Worm (Caenorhabditis elegans) whole organism, mixed stage, embryonic: ENCODE results near the gene F55C9.11.

Experiments used
- M03D4.4 ChIP-seq: sonication (generic microtip); optimal IDR thresholded peaks from 2 replicates; lab custom pipeline; 2017; ENCODE audit warnings: mild to moderate bottlenecking, missing genetic modification characterization, missing compliant biosample characterization
- bed-3 ChIP-seq: fragments of 200-800 bp; sonication (Bioruptor generic); optimal IDR thresholded peaks from 3 replicates; lab custom pipeline; 2018; ENCODE audit warnings: mild to moderate bottlenecking, missing genetic modification characterization, moderate library complexity, missing compliant biosample characterization
- blmp-1 ChIP-seq: fragments of 150-350 bp; optimal IDR thresholded peaks from 2 replicates; lab custom pipeline; 2014; ENCODE audit warnings: missing biosample characterization, missing genetic modification characterization
- ceh-39 ChIP-seq: fragments of 150-350 bp; optimal IDR thresholded peaks from 2 replicates; lab custom pipeline; 2014; ENCODE audit warnings: missing biosample characterization, missing genetic modification characterization
- ceh-43 ChIP-seq: fragments of 200-800 bp; sonication (Bioruptor generic); optimal IDR thresholded peaks from 2 replicates; lab custom pipeline; 2018; ENCODE audit warnings: mild to moderate bottlenecking, missing genetic modification characterization, moderate library complexity, missing compliant biosample characterization
- ceh-83 ChIP-seq: fragments of 200-800 bp; sonication (Bioruptor generic); optimal IDR thresholded peaks from 2 replicates; lab custom pipeline; 2018; ENCODE audit warnings: mild to moderate bottlenecking, missing genetic modification characterization, missing compliant biosample characterization
- ces-1 ChIP-seq: fragments of 150-350 bp; optimal IDR thresholded peaks from 2 replicates; lab custom pipeline; 2014; ENCODE audit warnings: missing biosample characterization, missing genetic modification reagents, missing genetic modification characterization
- cnd-1 ChIP-seq: fragments of 200-800 bp; sonication (Bioruptor generic); optimal IDR thresholded peaks from 2 replicates; lab custom pipeline; 2018; ENCODE audit warnings: mild to moderate bottlenecking, missing genetic modification characterization, missing compliant biosample characterization
- drap-1 ChIP-seq: fragments of 200-800 bp; sonication (Bioruptor generic); optimal IDR thresholded peaks from 3 replicates; lab custom pipeline; 2018; ENCODE audit warnings: mild to moderate bottlenecking, missing genetic modification characterization, missing compliant biosample characterization
- elt-1 ChIP-seq: sonication (generic microtip); optimal IDR thresholded peaks from 2 replicates; lab custom pipeline; 2017; ENCODE audit warnings: missing genetic modification characterization, mild to moderate bottlenecking, missing compliant biosample characterization, antibody characterized with exemption, moderate library complexity, borderline replicate concordance; ENCODE audit not compliant: insufficient read depth
- elt-3 ChIP-seq: fragments of 150-350 bp; optimal IDR thresholded peaks from 2 replicates; lab custom pipeline; 2014; ENCODE audit warnings: missing biosample characterization, missing genetic modification characterization
- flh-1 ChIP-seq: fragments of 200-800 bp; sonication (Bioruptor generic); optimal IDR thresholded peaks from 2 replicates; lab custom pipeline; 2018; ENCODE audit warnings: mild to moderate bottlenecking, missing genetic modification characterization, moderate library complexity, missing compliant biosample characterization
- hlh-1 ChIP-seq: fragments of 150-350 bp; optimal IDR thresholded peaks from 2 replicates; lab custom pipeline; 2014; ENCODE audit warnings: missing biosample characterization, missing genetic modification reagents, missing genetic modification characterization
- lin-13 ChIP-seq: fragments of 150-350 bp; optimal IDR thresholded peaks from 2 replicates; lab custom pipeline; 2014; ENCODE audit warnings: missing biosample characterization, missing genetic modification characterization
- lin-32 ChIP-seq: fragments of 200-800 bp; sonication (Bioruptor generic); optimal IDR thresholded peaks from 2 replicates; lab custom pipeline; 2018; ENCODE audit warnings: mild to moderate bottlenecking, missing genetic modification characterization, missing compliant biosample characterization
- lsy-2 ChIP-seq: fragments of 150-350 bp; optimal IDR thresholded peaks from 2 replicates; lab custom pipeline; 2014; ENCODE audit warnings: missing biosample characterization, missing genetic modification characterization
- mab-5 ChIP-seq: fragments of 150-350 bp; optimal IDR thresholded peaks from 2 replicates; lab custom pipeline; 2014; ENCODE audit warnings: missing biosample characterization, missing genetic modification characterization
- mls-2 ChIP-seq: sonication (generic microtip); optimal IDR thresholded peaks from 2 replicates; lab custom pipeline; 2016; ENCODE audit warnings: mild to moderate bottlenecking, missing genetic modification characterization, moderate library complexity, missing compliant biosample characterization
- nhr-12 ChIP-seq: fragments of 150-350 bp; optimal IDR thresholded peaks from 2 replicates; lab custom pipeline; 2014; ENCODE audit warnings: missing biosample characterization, missing genetic modification characterization
- nhr-2 ChIP-seq: fragments of 150-350 bp; optimal IDR thresholded peaks from 2 replicates; lab custom pipeline; 2014; ENCODE audit warnings: missing biosample characterization, missing genetic modification characterization
- nhr-237 ChIP-seq: fragments of 150-350 bp; optimal IDR thresholded peaks from 2 replicates; lab custom pipeline; 2014; ENCODE audit warnings: missing biosample characterization, missing genetic modification characterization
- nhr-28 ChIP-seq: fragments of 150-350 bp; optimal IDR thresholded peaks from 2 replicates; lab custom pipeline; 2014; ENCODE audit warnings: missing biosample characterization, missing genetic modification characterization
- nhr-76 ChIP-seq: sonication (generic microtip); optimal IDR thresholded peaks from 2 replicates; lab custom pipeline; 2017; ENCODE audit warnings: missing biosample characterization, missing genetic modification characterization
- pha-4 ChIP-seq: fragments of 150-350 bp; optimal IDR thresholded peaks from 2 replicates; lab custom pipeline; 2018; ENCODE audit warnings: missing biosample characterization, missing genetic modification reagents, missing genetic modification characterization
- sem-2 ChIP-seq: fragments of 200-800 bp; sonication (Bioruptor generic); optimal IDR thresholded peaks from 2 replicates; lab custom pipeline; 2018; ENCODE audit warnings: mild to moderate bottlenecking, missing genetic modification characterization, missing compliant biosample characterization
- sptf-1 ChIP-seq: sonication (generic microtip); optimal IDR thresholded peaks from 2 replicates; lab custom pipeline; 2017; ENCODE audit warnings: mild to moderate bottlenecking, missing genetic modification characterization, moderate library complexity, missing compliant biosample characterization
- tbx-8 ChIP-seq: fragments of 200-800 bp; sonication (Bioruptor generic); optimal IDR thresholded peaks from 2 replicates; lab custom pipeline; 2018; ENCODE audit warnings: mild to moderate bottlenecking, missing genetic modification characterization, moderate library complexity, missing compliant biosample characterization
- unc-120 ChIP-seq: sonication (generic microtip); optimal IDR thresholded peaks from 2 replicates; lab custom pipeline; 2017; ENCODE audit warnings: missing genetic modification characterization, missing compliant biosample characterization; ENCODE audit not compliant: poor library complexity, severe bottlenecking
- unc-39 ChIP-seq: fragments of 150-350 bp; optimal IDR thresholded peaks from 2 replicates; lab custom pipeline; 2014; ENCODE audit warnings: missing biosample characterization, missing genetic modification characterization
- unc-62 ChIP-seq: fragments of 150-350 bp; optimal IDR thresholded peaks from 2 replicates; lab custom pipeline; 2014; ENCODE audit warnings: missing biosample characterization, missing genetic modification reagents, missing genetic modification characterization
- zip-8 ChIP-seq: fragments of 150-350 bp; optimal IDR thresholded peaks from 2 replicates; lab custom pipeline; 2014; ENCODE audit warnings: missing biosample characterization, missing genetic modification characterization
- ztf-11 ChIP-seq: fragments of 150-350 bp; optimal IDR thresholded peaks from 2 replicates; lab custom pipeline; 2014; ENCODE audit warnings: missing biosample characterization, missing genetic modification characterization

The F55C9.11 gene

ce11 chrV:19285921-19286320 is 23.6 kb downstream of the F55C9.11 start:
- TF ChIP-seq lsy-2 (tag; lab: Kevin White, UChicago) (no peak), nhr-28 (tag; lab: Kevin White, UChicago) (no peak), nhr-2 (peak; percentile 1), unc-120 (no peak), elt-1 (tag; lab: Kevin White, UChicago) (peak; percentile 91), zip-8 (tag; lab: Kevin White, UChicago) (no peak), bed-3 (GFP tag; lab: Kevin White, UChicago) (no peak), ces-1 (GFP tag; lab: Kevin White, UChicago) (no peak), unc-62 (GFP tag; lab: Kevin White, UChicago) (no peak)

- TF ChIP-seq nhr-28 (tag; lab: Kevin White, UChicago) (no peak), drap-1 (GFP tag; lab: Kevin White, UChicago) (no peak), blmp-1 (no peak)
These were observed 27.2 kb downstream of the F55C9.11 start, which contains the start of gene fbxb-117 for ce11 chrV:19282314-19282713. Gene fbxb-117, plus strand, starts transcription at chrV:19282614.

ce11 chrV:19279888-19280287 is 29.6 kb downstream of the F55C9.11 start, which contains the start of gene F21D9.8:
Gene F21D9.8, minus strand, starts transcription at chrV:19279988.
- no peak for TF ChIP-seq lin-32 (GFP tag; lab: Kevin White, UChicago)
- no peak for TF ChIP-seq lsy-2 (tag; lab: Kevin White, UChicago)
- no peak for TF ChIP-seq ceh-83
- no peak for TF ChIP-seq sem-2
- TF ChIP-seq drap-1 (GFP tag; lab: Kevin White, UChicago), result no peak
- no peak for TF ChIP-seq ceh-39 (tag; lab: Kevin White, UChicago)
- TF ChIP-seq mab-5 (tag; lab: Kevin White, UChicago), result no peak
- no peak for TF ChIP-seq hlh-1 (tag; lab: Kevin White, UChicago)
- no peak for TF ChIP-seq pha-4
- TF ChIP-seq unc-120, result no peak
- TF ChIP-seq M03D4.4 (tag; lab: Kevin White, UChicago), result no peak
- TF ChIP-seq nhr-76 (tag; lab: Kevin White, UChicago), result no peak
- no peak for TF ChIP-seq sptf-1 (tag; lab: Kevin White, UChicago)
- TF ChIP-seq nhr-12, result no peak
- TF ChIP-seq lin-13 (tag; lab: Kevin White, UChicago), result no peak
- no peak for TF ChIP-seq unc-39 (tag; lab: Kevin White, UChicago)
- no peak for TF ChIP-seq ztf-11 (tag; lab: Kevin White, UChicago)
- TF ChIP-seq flh-1 (GFP tag; lab: Kevin White, UChicago), result no peak
- no peak for TF ChIP-seq elt-3 (tag; lab: Kevin White, UChicago)
- no peak for TF ChIP-seq nhr-28 (tag; lab: Kevin White, UChicago)

- TF ChIP-seq tbx-8 (no peak), pha-4 (no peak), sem-2 (no peak), ceh-83 (no peak), blmp-1 (no peak), drap-1 (GFP tag; lab: Kevin White, UChicago) (no peak), cnd-1 (tag; lab: Kevin White, UChicago) (no peak), ceh-39 (tag; lab: Kevin White, UChicago) (no peak), mab-5 (tag; lab: Kevin White, UChicago) (no peak), elt-1 (tag; lab: Kevin White, UChicago) (no peak)
These were observed 31.0 kb downstream of the F55C9.11 start for ce11 chrV:19278488-19278887.

ce11 chrV:19276354-19276753 is 33.1 kb downstream of the F55C9.11 start:
- TF ChIP-seq ces-1 (GFP tag; lab: Kevin White, UChicago) (no peak), pha-4 (no peak), nhr-237 (tag; lab: Kevin White, UChicago) (no peak), mls-2 (tag; lab: Kevin White, UChicago) (no peak), sem-2 (no peak), unc-120 (no peak), tbx-8 (no peak), ztf-11 (tag; lab: Kevin White, UChicago) (no peak), blmp-1 (no peak), nhr-12 (no peak), nhr-28 (tag; lab: Kevin White, UChicago) (no peak), nhr-2 (no peak), ceh-43 (GFP tag; lab: Kevin White, UChicago) (no peak), lin-32 (GFP tag; lab: Kevin White, UChicago) (no peak), ceh-83 (no peak), lin-13 (tag; lab: Kevin White, UChicago) (no peak), nhr-76 (tag; lab: Kevin White, UChicago) (no peak), lsy-2 (tag; lab: Kevin White, UChicago) (no peak)
- TF ChIP-seq, all 35 proteins: peak for 0
